Worm (Caenorhabditis elegans) whole organism, young adult: ENCODE data around the gene T20G5.9.

Experiments used
- B0261.1 ChIP-seq: sonication (generic microtip); optimal IDR thresholded peaks from 2 replicates; lab custom pipeline; 2016; ENCODE audit warnings: mild to moderate bottlenecking, missing genetic modification characterization, moderate library complexity, missing compliant biosample characterization
- B0336.3 ChIP-seq: fragments of 200-800 bp; sonication (Bioruptor generic); IDR thresholded peaks from 2 replicates; pipeline ENCODE4 v1.3.6; 2022; ENCODE audit warnings: missing genetic modification characterization, missing compliant biosample characterization
- F37B4.10 ChIP-seq: fragments of 200-800 bp; sonication (Bioruptor generic); IDR thresholded peaks from 2 replicates; pipeline ENCODE4 v1.3.6; 2022; ENCODE audit warnings: missing genetic modification characterization, missing compliant biosample characterization
- F49E8.2 ChIP-seq: sonication (generic microtip); optimal IDR thresholded peaks from 3 replicates; lab custom pipeline; 2017; ENCODE audit warnings: missing genetic modification characterization, mild to moderate bottlenecking, missing compliant biosample characterization, antibody characterized with exemption, moderate library complexity; ENCODE audit not compliant: insufficient read depth
- F55B11.4 ChIP-seq: sonication (generic microtip); optimal IDR thresholded peaks from 2 replicates; lab custom pipeline; 2016; ENCODE audit warnings: missing compliant biosample characterization, missing genetic modification characterization, borderline replicate concordance; ENCODE audit not compliant: insufficient read depth
- F57A8.1 ChIP-seq: fragments of 200-800 bp; sonication (Bioruptor generic); optimal IDR thresholded peaks from 2 replicates; lab custom pipeline; 2018; ENCODE audit warnings: mild to moderate bottlenecking, missing genetic modification characterization, moderate library complexity, missing compliant biosample characterization
- F57C9.4 ChIP-seq: sonication (generic microtip); optimal IDR thresholded peaks from 2 replicates; lab custom pipeline; 2017; ENCODE audit warnings: mild to moderate bottlenecking, missing genetic modification characterization, missing compliant biosample characterization
- Y53F4B.3 ChIP-seq: fragments of 200-800 bp; sonication (Bioruptor generic); IDR thresholded peaks from 2 replicates; pipeline ENCODE4 v1.3.6; 2022; ENCODE audit warnings: missing genetic modification reagents, missing genetic modification characterization, missing compliant biosample characterization
- aptf-3 ChIP-seq: fragments of 200-800 bp; sonication (Bioruptor generic); IDR thresholded peaks from 2 replicates; pipeline ENCODE4 v1.3.6; 2022; ENCODE audit warnings: missing genetic modification characterization, missing compliant biosample characterization
- attf-5 ChIP-seq: fragments of 200-800 bp; sonication (Bioruptor generic); optimal IDR thresholded peaks from 2 replicates; lab custom pipeline; 2018; ENCODE audit warnings: mild to moderate bottlenecking, missing genetic modification characterization, missing compliant biosample characterization
- bed-1 ChIP-seq: fragments of 200-800 bp; sonication (Bioruptor generic); IDR thresholded peaks from 2 replicates; pipeline ENCODE4 v1.3.6; 2022; ENCODE audit warnings: missing genetic modification reagents, missing genetic modification characterization, missing compliant biosample characterization
- cebp-1 ChIP-seq, 2 experiments: fragments of 200-800 bp in 1 of 2; sonication (Bioruptor generic) in 1 of 2; sonication (generic microtip) in 1 of 2; IDR thresholded peaks in 1 of 2; optimal IDR thresholded peaks in 1 of 2; 2 replicates each; pipeline versions ENCODE4 v1.3.6 to Lab custom; 2017 to 2022; ENCODE audit warnings: missing compliant biosample characterization in 2 of 2, missing genetic modification characterization in 2 of 2, mild to moderate bottlenecking in 1 of 2, missing genetic modification reagents in 1 of 2, moderate library complexity in 1 of 2
- ceh-100 ChIP-seq: fragments of 200-800 bp; sonication (Bioruptor generic); IDR thresholded peaks from 2 replicates; pipeline ENCODE4 v1.3.6; 2022; ENCODE audit warnings: missing genetic modification reagents, missing genetic modification characterization, missing compliant biosample characterization
- ceh-27 ChIP-seq: fragments of 200-800 bp; sonication (Bioruptor generic); optimal IDR thresholded peaks from 2 replicates; lab custom pipeline; 2018; ENCODE audit warnings: mild to moderate bottlenecking, missing genetic modification characterization, moderate library complexity, missing compliant biosample characterization
- ceh-40 ChIP-seq: fragments of 200-800 bp; sonication (Bioruptor generic); IDR thresholded peaks from 2 replicates; pipeline ENCODE4 v1.3.6; 2022; ENCODE audit warnings: missing genetic modification characterization, missing compliant biosample characterization
- die-1 ChIP-seq: sonication (generic microtip); optimal IDR thresholded peaks from 2 replicates; lab custom pipeline; 2016; ENCODE audit warnings: missing genotype, mild to moderate bottlenecking, missing genetic modification characterization, missing compliant biosample characterization
- ekl-4 ChIP-seq: fragments of 200-800 bp; sonication (Bioruptor generic); IDR thresholded peaks from 2 replicates; pipeline ENCODE4 v1.3.6; 2022; ENCODE audit warnings: missing genetic modification reagents, missing genetic modification characterization, missing compliant biosample characterization
- him-1 ChIP-seq: sonication (generic microtip); optimal IDR thresholded peaks from 2 replicates; lab custom pipeline; 2016; ENCODE audit warnings: missing genotype, missing genetic modification reagents, missing genetic modification characterization, missing compliant biosample characterization
- hsf-1 ChIP-seq: fragments of 200-800 bp; sonication (Bioruptor generic); IDR thresholded peaks from 2 replicates; pipeline ENCODE4 v1.3.6; 2022; ENCODE audit warnings: missing genetic modification reagents, missing genetic modification characterization, missing compliant biosample characterization
- lin-26 ChIP-seq: fragments of 200-800 bp; sonication (Bioruptor generic); IDR thresholded peaks from 2 replicates; pipeline ENCODE4 v1.3.6; 2022; ENCODE audit warnings: missing genetic modification reagents, missing genetic modification characterization, missing compliant biosample characterization
- lin-35 ChIP-seq, 3 experiments: fragments of 150-350 bp in 2 of 3; sonication (generic microtip) in 1 of 3; optimal IDR thresholded peaks; 2 replicates each; lab custom pipeline; 2014 to 2018; ENCODE audit warnings: missing biosample characterization in 3 of 3, missing genetic modification characterization in 3 of 3, missing genetic modification reagents in 3 of 3
- lsy-27 ChIP-seq: sonication (generic microtip); optimal IDR thresholded peaks from 2 replicates; lab custom pipeline; 2017; ENCODE audit warnings: missing genetic modification characterization, mild to moderate bottlenecking, missing compliant biosample characterization, antibody characterized with exemption, missing genotype, borderline replicate concordance; ENCODE audit not compliant: insufficient read depth
- madf-10 ChIP-seq: sonication (generic microtip); optimal IDR thresholded peaks from 2 replicates; lab custom pipeline; 2016; ENCODE audit warnings: mild to moderate bottlenecking, missing genetic modification characterization, missing compliant biosample characterization
- nfya-1 ChIP-seq: sonication (generic microtip); optimal IDR thresholded peaks from 2 replicates; lab custom pipeline; 2017; ENCODE audit warnings: antibody characterized with exemption, missing compliant biosample characterization, missing genetic modification characterization, borderline replicate concordance; ENCODE audit not compliant: insufficient read depth
- nhr-179 ChIP-seq: sonication (generic microtip); optimal IDR thresholded peaks from 2 replicates; lab custom pipeline; 2016; ENCODE audit warnings: mild to moderate bottlenecking, missing genetic modification characterization, missing compliant biosample characterization
- nhr-27 ChIP-seq: fragments of 200-800 bp; sonication (Bioruptor generic); optimal IDR thresholded peaks from 2 replicates; lab custom pipeline; 2018; ENCODE audit warnings: mild to moderate bottlenecking, missing genetic modification characterization, moderate library complexity, missing compliant biosample characterization
- pbrm-1 ChIP-seq: fragments of 200-800 bp; sonication (Bioruptor generic); IDR thresholded peaks from 2 replicates; pipeline ENCODE4 v1.3.6; 2022; ENCODE audit warnings: missing genetic modification reagents, missing genetic modification characterization, missing compliant biosample characterization
- rec-8 ChIP-seq, 2 experiments: sonication (generic microtip); optimal IDR thresholded peaks; 2 replicates each; lab custom pipeline; 2016; ENCODE audit warnings: mild to moderate bottlenecking in 2 of 2, missing genetic modification characterization in 2 of 2, missing genetic modification reagents in 2 of 2, missing genotype in 2 of 2, missing biosample characterization in 1 of 2, missing compliant biosample characterization in 1 of 2, moderate library complexity in 1 of 2
- snpc-1.3 ChIP-seq: sonication (generic microtip); optimal IDR thresholded peaks from 2 replicates; lab custom pipeline; 2017; ENCODE audit warnings: missing genetic modification characterization, mild to moderate bottlenecking, missing compliant biosample characterization, antibody characterized with exemption, moderate library complexity, missing genotype, missing genetic modification reagents; ENCODE audit not compliant: insufficient read depth
- snpc-4 ChIP-seq, 5 experiments: fragments of 150-350 bp in 1 of 5; sonication (generic microtip) in 4 of 5; optimal IDR thresholded peaks; 2 replicates each; lab custom pipeline; 2014 to 2018; ENCODE audit warnings: missing genetic modification characterization in 5 of 5, missing biosample characterization in 3 of 5, antibody characterized with exemption in 2 of 5, mild to moderate bottlenecking in 2 of 5, missing compliant biosample characterization in 2 of 5, missing genotype in 2 of 5, moderate library complexity in 2 of 5, missing genetic modification reagents in 1 of 5
- sptf-2 ChIP-seq: fragments of 200-800 bp; sonication (Bioruptor generic); optimal IDR thresholded peaks from 2 replicates; lab custom pipeline; 2018; ENCODE audit warnings: mild to moderate bottlenecking, missing genetic modification characterization, missing compliant biosample characterization
- tbp1 ChIP-seq: fragments of 200-800 bp; sonication (Bioruptor generic); optimal IDR thresholded peaks from 2 replicates; lab custom pipeline; 2018; ENCODE audit warnings: mild to moderate bottlenecking, missing genetic modification characterization, missing compliant biosample characterization
- unc-130 ChIP-seq: sonication (generic microtip); optimal IDR thresholded peaks from 2 replicates; lab custom pipeline; 2016; ENCODE audit warnings: missing genetic modification reagents, missing genetic modification characterization, missing compliant biosample characterization
- unc-62 ChIP-seq: fragments of 150-350 bp; optimal IDR thresholded peaks from 2 replicates; lab custom pipeline; 2014; ENCODE audit warnings: missing biosample characterization, missing genetic modification reagents, missing genetic modification characterization
- ztf-25 ChIP-seq: fragments of 200-800 bp; sonication (Bioruptor generic); IDR thresholded peaks from 2 replicates; pipeline ENCODE4 v1.3.6; 2022; ENCODE audit warnings: missing genetic modification reagents, missing genetic modification characterization, missing compliant biosample characterization
- ztf-28 ChIP-seq: fragments of 200-800 bp; sonication (Bioruptor generic); IDR thresholded peaks from 2 replicates; pipeline ENCODE4 v1.3.6; 2022; ENCODE audit warnings: missing genetic modification reagents, missing genetic modification characterization, missing compliant biosample characterization
- ztf-6 ChIP-seq: fragments of 200-800 bp; sonication (Bioruptor generic); IDR thresholded peaks from 2 replicates; pipeline ENCODE4 v1.3.6; 2022; ENCODE audit warnings: missing genetic modification reagents, missing genetic modification characterization, missing compliant biosample characterization

The T20G5.9 gene

DNA sequence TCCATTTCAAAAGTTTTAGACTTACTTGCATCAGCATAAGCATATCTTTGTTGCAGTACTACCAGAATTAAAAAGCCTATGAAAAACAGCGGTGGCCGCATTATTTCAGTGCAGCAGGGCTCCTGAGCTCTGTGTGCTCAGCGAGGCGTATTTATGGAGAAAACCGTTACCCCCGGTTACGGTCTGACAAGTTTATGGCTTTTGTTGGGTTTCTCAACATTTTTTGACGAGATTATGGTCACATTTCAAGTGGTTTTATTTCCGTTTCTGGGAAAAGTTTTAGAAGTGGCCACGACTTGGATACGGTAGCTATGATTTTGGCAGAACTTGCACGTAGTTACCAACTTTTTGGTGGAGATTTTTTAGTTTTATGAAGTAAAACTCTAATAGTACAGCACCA lies 24.3 kb downstream of the T20G5.9 start, which contains the start of gene paml-1:
paml-1 (minus strand) TSS at position 101 of the 400 bp plus-strand sequence.
- TF ChIP-seq unc-130 (GFP tag; lab: Kevin White, UChicago), result no peak
- no peak for TF ChIP-seq F57C9.4
- TF ChIP-seq tbp1 (GFP tag; lab: Kevin White, UChicago), result no peak
- no peak for TF ChIP-seq pbrm-1 (GFP tag; lab: Robert Waterston, UW)
- TF ChIP-seq him-1 (tag; lab: Kevin White, UChicago), result no peak
- TF ChIP-seq ztf-6 (GFP tag; lab: Robert Waterston, UW), result no peak
- no peak for TF ChIP-seq aptf-3
- TF ChIP-seq B0261.1 (tag; lab: Kevin White, UChicago), result no peak
- TF ChIP-seq B0336.3 (GFP tag; lab: Robert Waterston, UW), result no peak
- TF ChIP-seq hsf-1, result no peak

DNA sequence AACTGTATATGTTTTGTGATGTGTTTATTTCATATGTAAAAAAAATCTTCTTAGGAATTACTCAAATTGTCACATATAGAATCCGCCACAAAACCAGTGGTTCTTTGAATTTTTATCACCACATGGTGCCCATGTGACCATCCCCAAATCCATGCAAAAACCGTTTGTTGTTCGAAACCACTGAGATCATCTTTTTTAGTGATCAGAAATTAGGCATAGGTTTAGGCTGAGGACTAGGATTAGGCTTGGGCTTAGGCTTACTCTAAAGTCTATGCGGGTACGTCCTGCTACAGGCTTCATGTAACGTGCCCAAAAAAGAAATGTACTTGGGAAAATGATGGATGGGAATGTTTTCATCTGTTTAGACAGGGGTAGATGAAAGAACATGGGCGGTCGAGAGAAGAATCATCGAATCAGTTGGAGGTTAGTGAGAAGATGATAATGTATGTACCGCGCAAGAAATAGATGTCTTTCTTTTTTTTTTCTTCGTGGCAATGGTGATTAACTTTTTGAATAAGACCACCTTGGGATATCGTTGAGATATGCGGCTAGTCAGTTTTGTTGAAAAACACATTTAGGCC lies 26.7 kb downstream of the T20G5.9 start:
- TF ChIP-seq B0261.1 (tag; lab: Kevin White, UChicago) (no peak), cebp-1 (GFP tag; IDR thresholded peaks at IDR 0.05; lab: Robert Waterston, UW) (no peak), cebp-1 (tag; optimal IDR thresholded peaks at IDR 0.05; lab: Kevin White, UChicago) (no peak), him-1 (tag; lab: Kevin White, UChicago) (no peak), nfya-1 (tag; lab: Kevin White, UChicago) (no peak), ceh-40 (GFP tag; lab: Robert Waterston, UW) (no peak), unc-62 (GFP tag; lab: Kevin White, UChicago) (no peak), ztf-28 (no peak), F57C9.4 (no peak), F57A8.1 (GFP tag; lab: Kevin White, UChicago) (no peak), sptf-2 (GFP tag; lab: Kevin White, UChicago) (no peak), F49E8.2 (tag; lab: Kevin White, UChicago) (no peak), Y53F4B.3 (no peak)

DNA sequence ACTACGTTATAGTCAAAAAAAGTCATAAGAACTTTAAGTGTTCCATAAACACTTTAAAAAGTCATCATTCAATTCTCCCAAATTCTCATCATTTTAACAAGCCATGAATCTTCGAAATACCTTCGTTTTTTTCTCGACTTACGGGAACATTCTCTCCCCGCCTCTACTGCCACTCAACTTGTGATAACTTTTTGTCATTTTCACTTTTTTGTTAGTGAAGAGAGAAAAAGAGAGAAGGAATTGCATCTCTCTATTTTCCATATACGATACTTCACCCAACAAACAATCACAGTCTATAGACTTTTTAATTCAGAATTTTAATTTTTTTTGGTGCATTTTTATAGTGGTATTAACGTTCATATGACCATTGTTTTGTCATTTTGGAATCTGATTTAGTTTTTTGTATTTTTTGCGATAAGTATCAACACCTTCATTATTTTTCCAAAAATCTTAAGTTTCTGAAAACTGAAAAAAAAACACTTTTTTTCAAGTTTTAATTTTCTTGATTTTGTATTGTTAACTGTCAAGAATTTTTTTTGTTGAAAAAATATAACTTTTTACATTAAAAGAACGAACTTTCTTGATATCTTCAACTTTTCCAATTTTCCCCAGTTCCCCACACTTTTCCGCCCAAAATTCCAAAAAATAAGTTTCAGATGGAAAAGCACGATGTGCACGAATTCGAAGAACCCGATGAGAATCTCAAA lies 29.0 kb downstream of the T20G5.9 start, which contains the start of gene Y70G10A.3:
Y70G10A.3 (plus strand) TSS at position 657 of the 707 bp plus-strand sequence.
- TF ChIP-seq lin-26 (GFP tag; lab: Robert Waterston, UW) (peak; percentile 42; the same call in 1 of the 2 replicates), lsy-27 (tag; lab: Kevin White, UChicago) (no peak)

DNA sequence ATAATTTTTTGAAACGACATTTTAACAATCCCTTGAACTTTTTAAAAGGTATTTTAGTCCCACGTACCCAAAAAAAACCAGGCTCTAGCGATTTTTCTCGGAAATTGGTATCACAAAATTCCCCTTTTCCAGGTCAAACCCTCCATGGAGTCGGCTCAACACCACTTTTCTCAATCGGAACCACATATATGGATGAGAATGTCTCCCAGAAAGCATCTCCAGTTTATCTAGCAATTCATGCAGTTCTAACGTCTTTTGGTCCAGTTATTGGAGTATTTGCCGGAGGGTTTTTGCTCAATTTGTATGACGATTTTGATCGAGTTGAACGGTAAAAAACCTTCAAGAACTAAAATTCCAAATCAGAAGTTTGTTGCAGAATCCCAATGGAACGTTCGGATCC lies 30.4 kb downstream of the T20G5.9 start:
- TF ChIP-seq attf-5 (GFP tag; lab: Kevin White, UChicago), result no peak
- TF ChIP-seq nhr-179 (tag; lab: Kevin White, UChicago), result no peak
- no peak for TF ChIP-seq madf-10 (tag; lab: Kevin White, UChicago)
- TF ChIP-seq ceh-27 (GFP tag; lab: Kevin White, UChicago), result no peak
- TF ChIP-seq ceh-100, result no peak
- TF ChIP-seq unc-62 (GFP tag; lab: Kevin White, UChicago), result no peak
- no peak for TF ChIP-seq ztf-25 (GFP tag; lab: Robert Waterston, UW)
- no peak for TF ChIP-seq ekl-4
- no peak for TF ChIP-seq rec-8 (tag; optimal IDR thresholded peaks at IDR 0.05; lab: Kevin White, UChicago)
- no peak for TF ChIP-seq nhr-27
- TF ChIP-seq snpc-4 (GFP tag; optimal IDR thresholded peaks at IDR 0.05; lab: Kevin White, UChicago), result no peak
- no peak for TF ChIP-seq snpc-4 (tag; optimal IDR thresholded peaks at IDR 0.05; lab: Kevin White, UChicago)
- TF ChIP-seq F37B4.10, result no peak
- TF ChIP-seq ceh-40 (GFP tag; lab: Robert Waterston, UW), result no peak
- no peak for TF ChIP-seq snpc-1.3 (tag; lab: Kevin White, UChicago)
- TF ChIP-seq bed-1 (GFP tag; lab: Robert Waterston, UW), result no peak
- no peak for TF ChIP-seq die-1 (tag; lab: Kevin White, UChicago)
- TF ChIP-seq lin-35 (GFP tag; optimal IDR thresholded peaks at IDR 0.05; lab: Kevin White, UChicago), result no peak
- no peak for TF ChIP-seq F55B11.4
